Worm (Caenorhabditis elegans) whole organism, L1 larva: Measurements from ENCODE around the gene srd-5.
A peak's percentile ranks its signal among the peaks of the same experiment; 100 is the strongest.

ENCODE experiments used
- C16A3.4 ChIP-seq: fragments of 150-350 bp; optimal IDR thresholded peaks from 2 replicates; lab custom pipeline; 2014; ENCODE audit warnings: missing biosample characterization, missing genetic modification characterization
- ces-1 ChIP-seq: fragments of 150-350 bp; optimal IDR thresholded peaks from 2 replicates; lab custom pipeline; 2014; ENCODE audit warnings: missing biosample characterization, missing genetic modification reagents, missing genetic modification characterization
- hlh-17 ChIP-seq: fragments of 200-800 bp; sonication (Bioruptor generic); optimal IDR thresholded peaks from 2 replicates; lab custom pipeline; 2018; ENCODE audit warnings: missing genetic modification characterization, mild to moderate bottlenecking, missing compliant biosample characterization, moderate library complexity, borderline replicate concordance
- hlh-4 ChIP-seq: sonication (generic microtip); optimal IDR thresholded peaks from 2 replicates; lab custom pipeline; 2016; ENCODE audit warnings: mild to moderate bottlenecking, missing genetic modification characterization, missing compliant biosample characterization
- jun-1 ChIP-seq: fragments of 150-350 bp; optimal IDR thresholded peaks from 2 replicates; lab custom pipeline; 2014; ENCODE audit warnings: missing biosample characterization, missing genetic modification reagents, missing genetic modification characterization
- lin-15B ChIP-seq: fragments of 150-350 bp; sonication (generic microtip); optimal IDR thresholded peaks from 3 replicates; lab custom pipeline; 2014; ENCODE audit warnings: missing biosample characterization, missing genetic modification characterization
- nhr-11 ChIP-seq: fragments of 150-350 bp; optimal IDR thresholded peaks from 2 replicates; lab custom pipeline; 2014; ENCODE audit warnings: missing biosample characterization, missing genetic modification characterization
- tlp-1 ChIP-seq: fragments of 150-350 bp; optimal IDR thresholded peaks from 2 replicates; lab custom pipeline; 2014; ENCODE audit warnings: missing biosample characterization, missing genetic modification characterization
- zag-1 ChIP-seq: fragments of 150-350 bp; optimal IDR thresholded peaks from 2 replicates; lab custom pipeline; 2014; ENCODE audit warnings: missing biosample characterization, missing genetic modification characterization

- TF ChIP-seq tlp-1 (tag; lab: Kevin White, UChicago) (no peak), C16A3.4 (tag; lab: Kevin White, UChicago) (no peak), jun-1 (tag; lab: Kevin White, UChicago) (no peak), zag-1 (tag; lab: Kevin White, UChicago) (no peak), nhr-11 (tag; lab: Kevin White, UChicago) (no peak), hlh-4 (tag; lab: Kevin White, UChicago) (peak; percentile 30), ces-1 (GFP tag; lab: Kevin White, UChicago) (no peak), hlh-17 (GFP tag; lab: Kevin White, UChicago) (no peak), lin-15B (no peak)
Observed at ce11 chrIV:5658225-5658624, 16.1 kb downstream of the srd-5 start.
